Fruit fly (Drosophila melanogaster): ENCODE results near the gene CG13385.

dm6 chr2L:8351864-8352263, 44.6 kb upstream of the CG13385 start, which contains the start of gene Mur29B:
- TF ChIP-seq D1 (tag; optimal IDR thresholded peaks at IDR 0.05) (no peak), CG9948 (tag; optimal IDR thresholded peaks at IDR 0.05) (no peak), CG13204 (GFP tag; optimal IDR thresholded peaks at IDR 0.05) (no peak), gl (tag; optimal IDR thresholded peaks at IDR 0.05) (no peak), CG34367 (tag; optimal IDR thresholded peaks at IDR 0.05) (no peak), EcR (GFP tag; optimal IDR thresholded peaks at IDR 0.05) (no peak)

Data from whole organism, pupa.